Worm (Caenorhabditis elegans) whole organism, L3 larva: ENCODE data around the gene Y9C2UA.1.

ENCODE experiments used
- R02D3.7 ChIP-seq: fragments of 150-350 bp; optimal IDR thresholded peaks from 2 replicates; lab custom pipeline; 2014; ENCODE audit warnings: missing biosample characterization, missing genetic modification characterization
- aly-2 ChIP-seq: fragments of 150-350 bp; optimal IDR thresholded peaks from 2 replicates; lab custom pipeline; 2014; ENCODE audit warnings: missing biosample characterization, missing genetic modification characterization
- ceh-28 ChIP-seq: fragments of 150-350 bp; optimal IDR thresholded peaks from 2 replicates; lab custom pipeline; 2014; ENCODE audit warnings: missing biosample characterization, missing genetic modification reagents, missing genetic modification characterization
- daf-12 ChIP-seq: fragments of 150-350 bp; optimal IDR thresholded peaks from 2 replicates; lab custom pipeline; 2014; ENCODE audit warnings: missing biosample characterization, missing genetic modification reagents, missing genetic modification characterization
- egl-27 ChIP-seq: sonication (generic microtip); optimal IDR thresholded peaks from 4 replicates; lab custom pipeline; 2017; ENCODE audit warnings: missing biosample characterization, missing genetic modification reagents, missing genetic modification characterization
- egl-5 ChIP-seq: fragments of 150-350 bp; optimal IDR thresholded peaks from 2 replicates; lab custom pipeline; 2017; ENCODE audit warnings: missing biosample characterization, missing genetic modification reagents, missing genetic modification characterization, inconsistent platforms
- elt-2 ChIP-seq: sonication (generic microtip); optimal IDR thresholded peaks from 2 replicates; lab custom pipeline; 2016; ENCODE audit warnings: missing genetic modification reagents, mild to moderate bottlenecking, missing genetic modification characterization, missing compliant biosample characterization
- elt-3 ChIP-seq, 3 experiments: fragments of 150-350 bp in 1 of 3; sonication (generic microtip) in 2 of 3; optimal IDR thresholded peaks; 2 replicates in 2 of 3; 4 replicates in 1 of 3; lab custom pipeline; 2014 to 2017; ENCODE audit warnings: missing biosample characterization in 3 of 3, missing genetic modification characterization in 3 of 3
- eor-1 ChIP-seq, 2 experiments: fragments of 150-350 bp; optimal IDR thresholded peaks; 2 replicates each; lab custom pipeline; 2014 to 2018; ENCODE audit warnings: missing biosample characterization in 2 of 2, missing genetic modification characterization in 2 of 2
- fkh-2 ChIP-seq: fragments of 150-350 bp; optimal IDR thresholded peaks from 2 replicates; lab custom pipeline; 2014; ENCODE audit warnings: missing biosample characterization, missing genetic modification reagents, missing genetic modification characterization
- jun-1 ChIP-seq: fragments of 150-350 bp; optimal IDR thresholded peaks from 2 replicates; lab custom pipeline; 2014; ENCODE audit warnings: missing biosample characterization, missing genetic modification reagents, missing genetic modification characterization
- lin-15B ChIP-seq: fragments of 150-350 bp; optimal IDR thresholded peaks from 2 replicates; lab custom pipeline; 2014; ENCODE audit warnings: missing biosample characterization, missing genetic modification characterization
- lin-39 ChIP-seq: fragments of 150-350 bp; optimal IDR thresholded peaks from 2 replicates; lab custom pipeline; 2018; ENCODE audit warnings: missing biosample characterization, missing genetic modification reagents, missing genetic modification characterization
- mdl-1 ChIP-seq: fragments of 150-350 bp; optimal IDR thresholded peaks from 2 replicates; lab custom pipeline; 2014; ENCODE audit warnings: missing biosample characterization, missing genetic modification characterization
- mml-1 ChIP-seq: fragments of 150-350 bp; sonication (generic microtip); optimal IDR thresholded peaks from 3 replicates; lab custom pipeline; 2014; ENCODE audit warnings: missing biosample characterization, missing genetic modification characterization
- nfya-1 ChIP-seq: sonication (generic microtip); optimal IDR thresholded peaks from 2 replicates; lab custom pipeline; 2017; ENCODE audit warnings: missing genetic modification characterization, mild to moderate bottlenecking, missing compliant biosample characterization, antibody characterized with exemption, moderate library complexity; ENCODE audit not compliant: insufficient read depth
- nhr-11 ChIP-seq: fragments of 150-350 bp; optimal IDR thresholded peaks from 2 replicates; lab custom pipeline; 2014; ENCODE audit warnings: missing biosample characterization, missing genetic modification characterization
- nhr-23 ChIP-seq: fragments of 150-350 bp; optimal IDR thresholded peaks from 2 replicates; lab custom pipeline; 2014; ENCODE audit warnings: missing biosample characterization, missing genetic modification reagents, missing genetic modification characterization
- nhr-237 ChIP-seq: fragments of 150-350 bp; optimal IDR thresholded peaks from 2 replicates; lab custom pipeline; 2014; ENCODE audit warnings: missing biosample characterization, missing genetic modification characterization
- nhr-25 ChIP-seq: sonication (generic microtip); optimal IDR thresholded peaks from 2 replicates; lab custom pipeline; 2017; ENCODE audit warnings: missing biosample characterization, missing genetic modification characterization
- nhr-28 ChIP-seq: fragments of 150-350 bp; optimal IDR thresholded peaks from 2 replicates; lab custom pipeline; 2014; ENCODE audit warnings: missing biosample characterization, missing genetic modification characterization
- nhr-43 ChIP-seq: sonication (generic microtip); optimal IDR thresholded peaks from 2 replicates; lab custom pipeline; 2016; ENCODE audit warnings: mild to moderate bottlenecking, missing genetic modification characterization, missing compliant biosample characterization; ENCODE audit not compliant: poor library complexity, severe bottlenecking
- nhr-67 ChIP-seq: fragments of 150-350 bp; optimal IDR thresholded peaks from 2 replicates; lab custom pipeline; 2014; ENCODE audit warnings: missing biosample characterization, missing genetic modification characterization
- nhr-76 ChIP-seq: fragments of 150-350 bp; sonication (generic microtip); optimal IDR thresholded peaks from 5 replicates; lab custom pipeline; 2014; ENCODE audit warnings: missing biosample characterization, missing genetic modification characterization
- pha-4 ChIP-seq: fragments of 150-350 bp; optimal IDR thresholded peaks from 2 replicates; lab custom pipeline; 2014; ENCODE audit warnings: missing biosample characterization, missing genetic modification reagents, missing genetic modification characterization
- pqm-1 ChIP-seq: fragments of 150-350 bp; optimal IDR thresholded peaks from 2 replicates; lab custom pipeline; 2017; ENCODE audit warnings: missing biosample characterization, missing genetic modification characterization, inconsistent platforms
- sea-2 ChIP-seq: fragments of 150-350 bp; sonication (generic microtip); optimal IDR thresholded peaks from 4 replicates; lab custom pipeline; 2014; ENCODE audit warnings: missing biosample characterization, missing genetic modification reagents, missing genetic modification characterization
- skn-1 ChIP-seq: fragments of 150-350 bp; optimal IDR thresholded peaks from 2 replicates; lab custom pipeline; 2014; ENCODE audit warnings: missing biosample characterization, missing genetic modification characterization
- snpc-4 ChIP-seq: fragments of 150-350 bp; optimal IDR thresholded peaks from 2 replicates; lab custom pipeline; 2014; ENCODE audit warnings: missing biosample characterization, missing genetic modification characterization
- tbx-2 ChIP-seq: sonication (generic microtip); optimal IDR thresholded peaks from 2 replicates; lab custom pipeline; 2016; ENCODE audit warnings: mild to moderate bottlenecking, missing genetic modification characterization, missing compliant biosample characterization
- unc-39 ChIP-seq: sonication (generic microtip); optimal IDR thresholded peaks from 4 replicates; lab custom pipeline; 2017; ENCODE audit warnings: missing biosample characterization, missing genetic modification characterization
- zag-1 ChIP-seq: fragments of 150-350 bp; optimal IDR thresholded peaks from 2 replicates; lab custom pipeline; 2014; ENCODE audit warnings: missing biosample characterization, missing genetic modification characterization

Gene Y9C2UA.1

DNA sequence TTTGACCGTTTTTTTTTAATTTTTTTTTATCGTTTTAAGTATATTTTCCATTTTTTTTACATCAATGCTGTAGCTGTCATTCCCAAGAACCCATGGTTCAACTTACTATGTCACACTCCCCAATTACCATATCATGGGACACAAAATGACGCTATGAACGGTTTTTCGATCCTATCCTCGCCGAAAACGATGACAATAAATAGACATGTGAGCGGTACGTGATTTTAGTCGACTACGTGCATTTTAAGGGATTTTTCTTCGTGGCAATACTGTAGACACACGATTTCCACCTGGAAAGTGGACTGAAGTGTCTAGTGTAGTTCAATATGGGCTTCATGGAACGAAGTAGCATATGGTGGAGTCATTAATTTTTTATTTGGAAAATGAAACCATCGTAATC lies 16.8 kb downstream of the Y9C2UA.1 start:
- TF ChIP-seq aly-2 (no peak), elt-2 (tag; lab: Kevin White, UChicago) (peak; percentile 29)

DNA sequence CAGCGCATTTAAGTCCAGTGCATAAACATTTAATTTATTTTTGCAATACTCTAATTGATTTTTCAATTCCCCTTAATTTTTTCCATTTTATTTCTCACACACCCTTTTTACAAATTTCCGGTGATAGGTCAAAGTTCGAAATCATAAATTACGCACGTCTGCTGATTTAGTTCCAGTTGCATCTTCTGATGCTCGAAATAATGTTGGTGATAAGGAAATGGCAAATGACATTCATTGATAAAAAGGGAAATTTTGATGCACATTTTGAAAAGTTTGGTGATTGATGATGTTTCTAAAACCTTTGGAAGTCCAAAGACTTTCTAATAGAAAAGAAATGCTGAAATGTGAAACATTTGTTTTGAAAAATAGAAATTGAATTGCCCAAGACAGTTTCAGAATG lies 17.7 kb downstream of the Y9C2UA.1 start:
- no peak for TF ChIP-seq tbx-2 (tag; lab: Kevin White, UChicago)
- peak; percentile 82 for TF ChIP-seq pqm-1 (tag; lab: Kevin White, UChicago)
- TF ChIP-seq elt-2 (tag; lab: Kevin White, UChicago), result peak; percentile 94

DNA sequence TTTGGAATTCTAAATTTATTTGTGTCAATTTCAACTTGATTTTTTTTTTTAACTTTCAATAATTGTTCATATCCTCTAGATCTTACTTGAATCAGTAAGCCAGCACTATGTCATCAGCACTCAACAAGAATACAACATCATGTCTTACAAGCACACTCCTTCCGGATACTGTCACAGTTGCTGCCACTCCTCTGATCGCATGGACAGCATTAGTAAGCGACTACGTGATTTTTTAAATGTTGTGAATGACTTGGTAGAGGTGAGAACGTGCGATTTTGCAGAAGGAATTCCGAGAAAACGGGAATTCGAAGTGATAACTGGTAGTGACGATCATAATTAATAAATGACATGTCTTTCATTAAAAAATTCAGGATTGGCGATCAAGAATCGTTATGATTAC lies 18.6 kb downstream of the Y9C2UA.1 start, which contains the start of gene oac-54:
Gene oac-54, plus strand, starts transcription at position 83 of the 400 bp plus-strand sequence.
- no peak for TF ChIP-seq R02D3.7
- no peak for TF ChIP-seq jun-1 (tag; lab: Kevin White, UChicago)
- TF ChIP-seq nhr-11 (tag; lab: Kevin White, UChicago), result no peak
- TF ChIP-seq fkh-2 (tag; lab: Kevin White, UChicago), result no peak
- TF ChIP-seq elt-3 (tag; optimal IDR thresholded peaks at IDR 0.05; lab: Kevin White, UChicago), result no peak
- TF ChIP-seq egl-5 (tag; lab: Kevin White, UChicago), result no peak
- TF ChIP-seq nhr-28 (tag; lab: Kevin White, UChicago), result no peak
- no peak for TF ChIP-seq unc-39
- TF ChIP-seq daf-12 (tag; lab: Kevin White, UChicago), result no peak
- TF ChIP-seq pha-4 (tag; lab: Kevin White, UChicago), result no peak
- no peak for TF ChIP-seq zag-1
- TF ChIP-seq mdl-1 (tag; lab: Kevin White, UChicago), result no peak
- TF ChIP-seq ceh-28, result no peak

DNA sequence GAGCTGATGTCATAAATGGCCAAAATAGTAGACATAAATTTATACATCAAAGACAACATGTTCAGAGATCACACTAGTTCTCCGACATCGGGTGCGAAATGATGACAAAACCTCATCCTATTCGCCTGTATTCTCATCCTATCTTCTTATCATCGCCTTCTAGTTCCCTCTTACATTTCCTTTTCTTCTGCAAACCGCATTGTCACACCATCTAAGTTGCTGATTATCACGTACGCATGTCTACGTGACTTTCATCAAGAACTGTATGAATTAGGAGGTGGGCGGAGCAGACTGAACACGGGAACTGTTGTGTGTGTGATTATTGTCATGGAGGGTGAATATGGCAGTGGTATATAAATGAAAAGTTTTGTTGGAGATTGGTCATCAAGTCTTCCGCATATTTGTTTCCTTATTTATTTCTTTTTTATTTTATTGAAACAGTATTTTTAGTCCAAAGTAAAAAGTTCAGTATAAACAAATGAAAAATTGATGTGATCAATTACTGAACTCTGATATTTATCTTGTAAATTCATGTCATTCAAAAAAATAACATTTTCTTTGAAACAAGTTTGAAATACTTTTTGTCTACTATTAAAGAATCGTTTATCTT lies 20.9 kb downstream of the Y9C2UA.1 start:
- TF ChIP-seq elt-3 (tag; optimal IDR thresholded peaks at IDR 0.05; lab: Kevin White, UChicago) (peak in 2 of 3 experiments; percentile 62 to 79), egl-5 (tag; lab: Kevin White, UChicago) (no peak), ceh-28 (no peak), sea-2 (no peak), nhr-23 (peak; percentile 76), nhr-76 (tag; lab: Kevin White, UChicago) (peak; percentile 60), nhr-43 (tag; lab: Kevin White, UChicago) (peak; percentile 97), pqm-1 (tag; lab: Kevin White, UChicago) (peak; percentile 81), lin-39 (tag; lab: Kevin White, UChicago) (no peak), nhr-25 (tag; lab: Kevin White, UChicago) (peak; percentile 73), elt-2 (tag; lab: Kevin White, UChicago) (peak; percentile 63), nfya-1 (tag; lab: Kevin White, UChicago) (peak; percentile 20), nhr-237 (tag; lab: Kevin White, UChicago) (no peak), aly-2 (no peak), skn-1 (tag; lab: Kevin White, UChicago) (peak; percentile 82)

DNA sequence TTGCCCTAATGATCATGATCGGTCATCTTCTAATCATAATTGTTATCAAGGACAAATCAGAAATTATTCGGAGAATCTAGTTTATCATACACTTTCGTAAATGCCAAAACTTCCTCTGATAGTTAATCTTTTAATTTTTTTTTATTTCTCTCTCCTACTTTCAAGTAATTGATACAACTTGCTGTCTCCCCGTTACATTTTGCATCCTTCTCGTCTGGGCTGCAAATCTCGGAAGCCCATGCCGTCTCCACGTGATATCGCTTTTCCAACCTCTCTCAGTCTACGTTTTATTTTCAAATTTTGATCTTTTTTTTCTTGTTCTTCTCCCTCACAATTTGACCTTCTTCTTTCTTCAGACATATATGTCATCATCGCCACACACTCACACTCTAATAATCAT lies 21.6 kb downstream of the Y9C2UA.1 start, which contains the start of gene rhy-1:
Gene rhy-1, plus strand, starts transcription at position 357 of the 400 bp plus-strand sequence.
- TF ChIP-seq egl-27 (no peak), elt-3 (tag; optimal IDR thresholded peaks at IDR 0.05; lab: Kevin White, UChicago) (no peak), jun-1 (tag; lab: Kevin White, UChicago) (no peak), nhr-11 (tag; lab: Kevin White, UChicago) (no peak), aly-2 (no peak), lin-15B (tag; lab: Kevin White, UChicago) (no peak), snpc-4 (tag; lab: Kevin White, UChicago) (no peak), zag-1 (no peak), mdl-1 (tag; lab: Kevin White, UChicago) (no peak), nhr-237 (tag; lab: Kevin White, UChicago) (no peak), nhr-67 (no peak), mml-1 (tag; lab: Kevin White, UChicago) (no peak), nhr-23 (no peak), nhr-28 (tag; lab: Kevin White, UChicago) (no peak), eor-1 (tag; optimal IDR thresholded peaks at IDR 0.05; lab: Kevin White, UChicago) (no peak)
- TF ChIP-seq, all 47 proteins: peak for 0
